Worm (Caenorhabditis elegans) whole organism, early embryonic: ENCODE measurements around the gene R11D1.4.

ENCODE experiments used
- F13C5.2 ChIP-seq: sonication (generic microtip); optimal IDR thresholded peaks from 2 replicates; lab custom pipeline; 2017; ENCODE audit warnings: mild to moderate bottlenecking, missing genetic modification characterization, inconsistent platforms, missing compliant biosample characterization
- ama-1 ChIP-seq: fragments of 150-350 bp; optimal IDR thresholded peaks from 2 replicates; lab custom pipeline; 2014
- flt-1 ChIP-seq: fragments of 200-800 bp; sonication (Bioruptor generic); IDR thresholded peaks from 2 replicates; pipeline ENCODE4 v1.3.6; 2022; ENCODE audit warnings: missing genetic modification characterization, missing compliant biosample characterization
- hmbx-1 ChIP-seq: sonication (generic microtip); optimal IDR thresholded peaks from 2 replicates; lab custom pipeline; 2016; ENCODE audit warnings: mild to moderate bottlenecking, missing genetic modification characterization, missing compliant biosample characterization
- hmg-4 ChIP-seq: fragments of 200-800 bp; sonication (Bioruptor generic); optimal IDR thresholded peaks from 2 replicates; lab custom pipeline; 2018; ENCODE audit warnings: mild to moderate bottlenecking, missing genetic modification characterization, missing compliant biosample characterization
- pes-1 ChIP-seq: fragments of 200-800 bp; sonication (Bioruptor generic); IDR thresholded peaks from 2 replicates; pipeline ENCODE4 v1.3.6; 2022; ENCODE audit warnings: missing genetic modification reagents, missing genetic modification characterization, missing compliant biosample characterization
- scrt-1 ChIP-seq: fragments of 200-800 bp; sonication (Bioruptor generic); IDR thresholded peaks from 2 replicates; pipeline ENCODE4 v1.3.6; 2022; ENCODE audit warnings: missing genetic modification characterization, missing compliant biosample characterization
- tbx-11 ChIP-seq: fragments of 200-800 bp; sonication (Bioruptor generic); IDR thresholded peaks from 2 replicates; pipeline ENCODE4 v1.3.6; 2022; ENCODE audit warnings: missing genetic modification characterization, missing compliant biosample characterization

DNA sequence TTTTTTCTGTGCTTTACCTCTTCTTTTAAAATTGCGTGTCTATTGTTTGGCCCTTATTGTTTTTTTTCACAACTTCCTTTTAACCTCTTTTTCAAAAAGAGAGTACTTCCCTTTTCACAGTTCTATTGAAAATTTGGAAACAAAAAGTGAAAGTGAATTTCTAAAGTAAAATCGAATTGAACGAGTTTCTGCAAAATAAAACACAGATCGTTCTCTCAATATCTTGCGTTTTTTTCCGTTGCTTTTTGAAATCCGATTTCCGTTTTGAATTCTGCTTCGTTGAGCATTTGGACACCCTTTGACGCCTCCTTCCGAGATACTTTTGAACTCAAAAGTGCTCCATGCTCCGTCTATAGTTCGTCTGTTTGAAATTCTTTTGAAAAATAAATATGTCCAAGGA is 37.7 kb downstream of the R11D1.4 start:
- no peak for TF ChIP-seq hmg-4 (GFP tag; lab: Kevin White, UChicago)
- TF ChIP-seq scrt-1 (GFP tag; lab: Robert Waterston, UW): no peak
- no peak for TF ChIP-seq ama-1 (lab: Kevin White, UChicago)
- TF ChIP-seq flt-1 (GFP tag; lab: Robert Waterston, UW): no peak
- TF ChIP-seq tbx-11: no peak
- no peak for TF ChIP-seq pes-1 (GFP tag; lab: Robert Waterston, UW)
- no peak for TF ChIP-seq F13C5.2 (tag; lab: Kevin White, UChicago)
- TF ChIP-seq hmbx-1 (tag; lab: Kevin White, UChicago): no peak
